Worm (Caenorhabditis elegans) whole organism, midembryonic: ENCODE data around the gene hlh-10.

Source experiments
- T22C8.4 ChIP-seq: fragments of 200-800 bp; sonication (Bioruptor generic); IDR thresholded peaks from 2 replicates; pipeline ENCODE4 v1.3.6; 2022; ENCODE audit warnings: missing genetic modification characterization, missing compliant biosample characterization
- cog-1 ChIP-seq: sonication (generic microtip); optimal IDR thresholded peaks from 2 replicates; lab custom pipeline; 2016; ENCODE audit warnings: missing genetic modification characterization, missing compliant biosample characterization
- flt-1 ChIP-seq: fragments of 200-800 bp; sonication (Bioruptor generic); IDR thresholded peaks from 2 replicates; pipeline ENCODE4 v1.3.6; 2022; ENCODE audit warnings: missing genetic modification characterization, missing compliant biosample characterization
- klf-2 ChIP-seq: fragments of 200-800 bp; sonication (Bioruptor generic); conservative IDR thresholded peaks from 2 replicates; pipeline ENCODE4 v1.3.6; 2022; ENCODE audit warnings: missing genetic modification reagents, missing genetic modification characterization, missing compliant biosample characterization
- med-1 ChIP-seq: sonication (generic microtip); optimal IDR thresholded peaks from 2 replicates; lab custom pipeline; 2017; ENCODE audit warnings: missing genetic modification characterization, mild to moderate bottlenecking, missing compliant biosample characterization, antibody characterized with exemption, missing genetic modification reagents; ENCODE audit not compliant: insufficient read depth
- ref-1 ChIP-seq: fragments of 200-800 bp; sonication (Bioruptor generic); conservative IDR thresholded peaks from 2 replicates; pipeline ENCODE4 v1.3.6; 2022; ENCODE audit warnings: missing genetic modification reagents, missing genetic modification characterization, missing compliant biosample characterization
- tab-1 ChIP-seq: fragments of 200-800 bp; sonication (Bioruptor generic); IDR thresholded peaks from 2 replicates; pipeline ENCODE4 v1.3.6; 2022; ENCODE audit warnings: missing genetic modification characterization, missing compliant biosample characterization
- ztf-23 ChIP-seq: fragments of 200-800 bp; sonication (Bioruptor generic); IDR thresholded peaks from 2 replicates; pipeline ENCODE4 v1.3.6; 2022; ENCODE audit warnings: missing genetic modification reagents, missing genetic modification characterization, missing compliant biosample characterization
- ztf-29 ChIP-seq: fragments of 200-800 bp; sonication (Bioruptor generic); IDR thresholded peaks from 2 replicates; pipeline ENCODE4 v1.3.6; 2022; ENCODE audit warnings: missing genetic modification reagents, missing genetic modification characterization, missing compliant biosample characterization

hlh-10 gene

DNA sequence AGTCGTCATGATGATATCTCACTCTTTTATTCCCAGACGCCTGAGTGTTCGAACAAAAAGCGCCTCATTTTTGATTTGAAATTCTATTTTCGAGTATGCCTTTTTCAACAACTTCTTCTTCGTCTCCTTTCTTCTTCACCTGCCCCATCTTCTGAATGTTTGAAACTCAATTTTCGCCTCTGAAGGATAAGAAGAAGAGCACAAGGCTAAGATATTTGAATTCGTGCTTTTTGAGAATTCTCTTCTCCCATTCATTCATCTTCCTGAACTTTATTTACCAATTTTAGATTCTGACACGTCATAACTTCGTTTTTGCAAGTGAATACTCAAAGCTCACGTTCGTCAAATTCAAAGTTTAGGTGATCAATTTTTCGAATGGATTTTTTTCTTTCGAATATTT lies 35.0 kb upstream of the hlh-10 start:
- TF ChIP-seq ref-1 (no peak), flt-1 (no peak), ztf-23 (GFP tag; lab: Robert Waterston, UW) (no peak), T22C8.4 (GFP tag; lab: Robert Waterston, UW) (no peak), med-1 (GFP tag; lab: Kevin White, UChicago) (no peak), ztf-29 (no peak), tab-1 (GFP tag; lab: Robert Waterston, UW) (no peak), cog-1 (tag; lab: Kevin White, UChicago) (no peak)

DNA sequence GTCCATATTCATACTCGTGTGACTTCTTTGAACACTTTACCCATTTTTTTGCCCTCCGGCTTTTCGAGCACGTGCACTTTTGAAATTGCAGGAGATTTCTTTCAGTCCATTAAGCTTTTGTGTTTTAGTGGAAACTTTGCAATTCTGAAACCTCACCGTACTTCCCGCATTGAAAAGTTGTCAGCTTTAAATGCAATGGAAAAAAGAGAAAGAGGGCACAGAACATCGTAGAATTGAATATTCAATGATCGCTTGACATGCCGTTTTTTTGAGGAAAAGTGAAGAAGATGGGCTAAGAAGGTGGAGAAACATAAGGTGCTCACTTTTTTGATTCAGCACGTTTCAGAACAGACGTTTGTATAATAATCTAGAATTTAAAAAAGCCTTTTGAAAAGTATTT lies 32.4 kb upstream of the hlh-10 start:
- TF ChIP-seq ref-1 (no peak), tab-1 (GFP tag; lab: Robert Waterston, UW) (no peak), ztf-29 (no peak), flt-1 (no peak), med-1 (GFP tag; lab: Kevin White, UChicago) (no peak), ztf-23 (GFP tag; lab: Robert Waterston, UW) (no peak), klf-2 (GFP tag; lab: Robert Waterston, UW) (no peak), cog-1 (tag; lab: Kevin White, UChicago) (no peak), T22C8.4 (GFP tag; lab: Robert Waterston, UW) (no peak)

DNA sequence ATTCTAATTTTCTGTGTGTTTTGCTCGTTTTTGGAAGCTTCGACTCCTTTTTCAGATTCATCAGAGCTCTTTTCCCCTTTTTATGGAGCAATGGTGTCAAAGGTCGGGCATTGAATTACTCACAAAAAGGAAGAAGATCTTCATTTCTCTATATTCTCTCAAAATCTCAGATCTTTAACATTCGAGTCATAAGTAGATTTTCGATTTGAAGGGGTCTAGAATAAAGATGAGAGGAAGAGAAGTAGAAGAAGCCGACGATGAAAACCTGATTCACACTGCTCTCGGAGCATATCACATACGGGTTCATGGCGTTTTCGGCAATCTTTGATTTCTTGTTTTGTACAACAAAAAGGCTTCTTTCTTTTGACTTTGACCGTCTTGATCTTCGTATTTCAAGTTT lies 30.4 kb upstream of the hlh-10 start:
- TF ChIP-seq T22C8.4 (GFP tag; lab: Robert Waterston, UW) (no peak), tab-1 (GFP tag; lab: Robert Waterston, UW) (no peak), ztf-23 (GFP tag; lab: Robert Waterston, UW) (no peak), ztf-29 (no peak), klf-2 (GFP tag; lab: Robert Waterston, UW) (no peak), cog-1 (tag; lab: Kevin White, UChicago) (no peak)

DNA sequence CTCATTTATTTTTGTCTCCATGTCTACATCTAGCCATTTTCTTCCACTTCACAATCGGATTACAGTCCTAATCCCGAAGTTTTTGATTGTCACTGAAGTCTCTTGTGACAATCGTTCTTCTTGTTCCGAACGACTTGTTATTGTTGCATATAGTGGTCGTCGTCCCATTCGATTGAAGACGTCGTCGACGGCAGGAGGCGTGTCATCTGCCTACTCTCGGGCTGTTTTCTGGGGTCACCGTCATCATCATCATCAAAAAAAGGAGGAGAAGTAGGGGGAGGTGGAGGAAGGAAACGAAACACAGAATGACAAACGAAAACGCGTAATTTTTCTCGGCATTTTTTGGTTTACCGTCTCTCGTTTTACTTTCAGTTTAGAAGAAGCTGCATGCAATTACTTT lies 23.1 kb upstream of the hlh-10 start, which contains the start of gene F44A2.3:
Gene F44A2.3, plus strand, starts transcription at position 301 of the 400 bp plus-strand sequence.
- TF ChIP-seq ref-1 (no peak), flt-1 (no peak), T22C8.4 (GFP tag; lab: Robert Waterston, UW) (no peak), tab-1 (GFP tag; lab: Robert Waterston, UW) (no peak), med-1 (GFP tag; lab: Kevin White, UChicago) (no peak), cog-1 (tag; lab: Kevin White, UChicago) (no peak), ztf-23 (GFP tag; lab: Robert Waterston, UW) (no peak), ztf-29 (no peak), klf-2 (GFP tag; lab: Robert Waterston, UW) (no peak)

DNA sequence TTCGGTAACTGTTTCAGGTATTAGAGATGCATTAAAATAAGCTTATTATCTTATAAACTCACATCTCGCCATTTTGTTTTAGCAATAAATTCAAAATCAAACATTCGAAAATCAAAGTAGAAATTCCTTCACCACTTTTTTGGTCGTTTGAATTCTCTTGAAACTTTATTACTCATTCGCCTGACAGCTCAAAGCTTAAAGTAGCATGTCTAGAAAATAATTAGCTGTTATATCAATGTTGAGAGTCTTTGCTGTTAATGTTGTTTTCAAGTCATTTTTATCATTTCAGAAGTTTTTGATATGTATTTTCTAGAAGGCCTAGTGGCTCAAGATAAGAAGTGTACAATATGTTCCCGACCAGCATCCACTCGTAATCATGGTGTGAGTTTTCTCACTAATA lies 21.0 kb upstream of the hlh-10 start, which contains the start of gene nhr-39:
Gene nhr-39, plus strand, starts transcription at position 301 of the 400 bp plus-strand sequence.
- TF ChIP-seq cog-1 (tag; lab: Kevin White, UChicago) = no peak
- no peak for TF ChIP-seq tab-1 (GFP tag; lab: Robert Waterston, UW)
- no peak for TF ChIP-seq klf-2 (GFP tag; lab: Robert Waterston, UW)
- TF ChIP-seq flt-1 = no peak
- TF ChIP-seq ztf-23 (GFP tag; lab: Robert Waterston, UW) = no peak
- no peak for TF ChIP-seq T22C8.4 (GFP tag; lab: Robert Waterston, UW)
- no peak for TF ChIP-seq med-1 (GFP tag; lab: Kevin White, UChicago)
- no peak for TF ChIP-seq ztf-29
- TF ChIP-seq ref-1 = no peak

DNA sequence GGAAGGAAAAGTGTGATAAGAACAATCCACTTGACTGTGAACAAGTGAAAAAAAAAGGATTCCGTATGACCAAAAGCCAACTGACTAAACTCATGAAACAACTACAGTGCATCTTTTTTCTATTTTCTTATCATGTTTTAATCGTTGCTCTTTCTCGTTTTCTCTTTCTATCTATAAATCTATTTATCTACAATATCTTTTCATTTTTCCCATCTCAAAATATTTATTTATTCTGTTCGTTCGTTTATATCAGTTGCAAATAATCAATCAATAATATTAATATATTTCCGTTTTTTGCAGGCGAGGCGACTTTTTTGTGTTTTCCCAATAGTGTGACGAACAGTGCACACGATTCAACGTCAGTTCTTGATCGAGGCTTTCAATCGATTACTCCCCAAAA lies 15.3 kb upstream of the hlh-10 start, which contains the start of gene F44A2.5:
Gene F44A2.5, plus strand, starts transcription at position 301 of the 400 bp plus-strand sequence.
- no peak for TF ChIP-seq flt-1
- no peak for TF ChIP-seq ztf-23 (GFP tag; lab: Robert Waterston, UW)
- TF ChIP-seq ztf-29 = no peak
- TF ChIP-seq tab-1 (GFP tag; lab: Robert Waterston, UW) = no peak
- TF ChIP-seq ref-1 = no peak
- TF ChIP-seq cog-1 (tag; lab: Kevin White, UChicago) = no peak
- no peak for TF ChIP-seq T22C8.4 (GFP tag; lab: Robert Waterston, UW)
- no peak for TF ChIP-seq med-1 (GFP tag; lab: Kevin White, UChicago)
- no peak for TF ChIP-seq klf-2 (GFP tag; lab: Robert Waterston, UW)

DNA sequence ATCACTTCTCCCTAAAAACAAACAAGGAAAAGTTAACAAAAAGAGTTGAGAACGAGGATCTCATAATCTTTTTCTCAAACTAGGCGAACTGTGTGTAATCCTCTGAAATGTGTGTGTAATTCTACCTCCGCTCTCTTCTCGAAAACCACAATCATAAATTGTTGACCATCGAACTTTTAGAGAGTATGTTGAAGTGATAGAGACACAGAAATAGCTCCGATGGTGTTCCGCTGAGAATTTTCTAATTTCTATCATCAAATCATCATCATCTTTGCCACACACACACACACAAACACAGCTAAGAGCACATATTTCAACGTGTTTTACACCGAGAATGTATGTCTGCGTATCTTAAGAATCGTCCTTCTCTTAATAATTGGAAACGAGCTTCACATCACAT lies 13.6 kb upstream of the hlh-10 start:
- TF ChIP-seq cog-1 (tag; lab: Kevin White, UChicago) (no peak), tab-1 (GFP tag; lab: Robert Waterston, UW) (no peak), ztf-23 (GFP tag; lab: Robert Waterston, UW) (no peak), ref-1 (no peak), med-1 (GFP tag; lab: Kevin White, UChicago) (no peak), ztf-29 (no peak), flt-1 (no peak), klf-2 (GFP tag; lab: Robert Waterston, UW) (no peak), T22C8.4 (GFP tag; lab: Robert Waterston, UW) (no peak)

DNA sequence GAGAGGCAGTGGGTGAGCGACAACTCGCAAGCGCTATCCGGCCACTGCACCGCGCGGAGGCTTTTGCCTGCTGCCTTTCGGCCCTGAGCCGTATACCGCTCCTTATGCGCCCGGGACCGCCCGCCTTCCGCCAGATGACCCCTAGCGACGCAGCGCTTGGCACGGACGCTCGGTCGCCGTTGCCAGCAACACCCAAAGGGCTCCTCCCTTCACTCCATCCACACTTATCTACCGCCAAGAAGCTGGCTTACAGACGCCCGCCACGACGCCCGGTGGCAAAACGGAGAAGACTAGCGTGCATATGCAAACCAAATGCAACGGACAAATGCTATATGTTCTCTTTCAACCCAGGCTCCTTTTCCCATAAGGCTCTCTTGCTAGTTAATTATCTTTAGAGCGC lies 11.3 kb upstream of the hlh-10 start:
- TF ChIP-seq flt-1 = peak; percentile 58; the same call in 1 of the 2 replicates
- peak; percentile 68 for TF ChIP-seq tab-1 (GFP tag; lab: Robert Waterston, UW)
- no peak for TF ChIP-seq ref-1

DNA sequence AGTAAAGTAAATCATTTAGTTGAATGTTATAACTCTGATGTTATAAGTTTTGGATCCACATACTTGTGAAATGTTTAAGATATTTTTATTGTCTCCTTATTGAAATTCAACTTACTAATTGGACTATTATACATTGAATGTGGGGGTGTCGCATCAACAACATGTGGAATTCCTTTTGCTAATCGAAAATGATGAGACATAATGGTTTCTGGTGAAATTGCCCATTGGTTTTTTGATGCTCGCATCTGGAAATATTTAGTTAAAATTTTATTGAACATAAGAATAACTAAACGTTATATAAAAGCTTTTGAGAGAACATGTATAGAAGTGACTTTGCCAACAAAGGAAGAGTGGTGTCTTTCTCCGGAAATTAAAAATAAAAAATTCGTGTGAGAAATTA lies 9.9 kb upstream of the hlh-10 start, which contains the start of gene ZK682.7:
Gene ZK682.7, minus strand, starts transcription at position 247 of the 400 bp plus-strand sequence.
- no peak for TF ChIP-seq cog-1 (tag; lab: Kevin White, UChicago)
- TF ChIP-seq ztf-29 = no peak
- no peak for TF ChIP-seq klf-2 (GFP tag; lab: Robert Waterston, UW)
- no peak for TF ChIP-seq ref-1
- no peak for TF ChIP-seq flt-1
- TF ChIP-seq med-1 (GFP tag; lab: Kevin White, UChicago) = no peak
- TF ChIP-seq ztf-23 (GFP tag; lab: Robert Waterston, UW) = no peak
- TF ChIP-seq T22C8.4 (GFP tag; lab: Robert Waterston, UW) = no peak
- no peak for TF ChIP-seq tab-1 (GFP tag; lab: Robert Waterston, UW)

DNA sequence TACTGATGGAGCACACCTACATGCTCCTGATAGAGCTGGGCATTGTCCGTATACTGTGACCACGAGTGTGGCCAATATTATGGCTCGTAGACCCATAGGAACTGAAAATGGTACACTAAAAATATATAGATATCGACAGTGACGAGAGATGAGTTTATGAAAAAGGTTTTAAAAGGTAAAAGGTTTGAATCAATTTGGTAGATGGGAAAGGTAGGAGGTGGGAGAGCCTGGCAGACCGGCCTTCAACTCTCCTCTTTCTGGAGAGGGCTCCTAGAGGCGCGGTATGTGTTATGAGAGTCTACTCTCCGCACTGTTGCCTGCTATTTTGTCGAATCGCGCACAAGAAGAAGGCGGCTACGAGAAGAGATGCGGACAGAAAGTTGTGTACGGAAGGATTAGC lies 5.5 kb upstream of the hlh-10 start, which contains the start of gene lron-2:
Gene lron-2, minus strand, starts transcription at position 101 of the 400 bp plus-strand sequence.
- TF ChIP-seq med-1 (GFP tag; lab: Kevin White, UChicago) = no peak
- no peak for TF ChIP-seq tab-1 (GFP tag; lab: Robert Waterston, UW)
- no peak for TF ChIP-seq cog-1 (tag; lab: Kevin White, UChicago)
- no peak for TF ChIP-seq ztf-29
- TF ChIP-seq ztf-23 (GFP tag; lab: Robert Waterston, UW) = no peak
- no peak for TF ChIP-seq ref-1
- TF ChIP-seq klf-2 (GFP tag; lab: Robert Waterston, UW) = no peak
- TF ChIP-seq flt-1 = no peak
- no peak for TF ChIP-seq T22C8.4 (GFP tag; lab: Robert Waterston, UW)
